Fruit fly (Drosophila melanogaster): Measurements from ENCODE around the gene CG3847.
A peak's percentile ranks its signal among the peaks of the same experiment; 100 is the strongest.

CG3847 gene

DNA sequence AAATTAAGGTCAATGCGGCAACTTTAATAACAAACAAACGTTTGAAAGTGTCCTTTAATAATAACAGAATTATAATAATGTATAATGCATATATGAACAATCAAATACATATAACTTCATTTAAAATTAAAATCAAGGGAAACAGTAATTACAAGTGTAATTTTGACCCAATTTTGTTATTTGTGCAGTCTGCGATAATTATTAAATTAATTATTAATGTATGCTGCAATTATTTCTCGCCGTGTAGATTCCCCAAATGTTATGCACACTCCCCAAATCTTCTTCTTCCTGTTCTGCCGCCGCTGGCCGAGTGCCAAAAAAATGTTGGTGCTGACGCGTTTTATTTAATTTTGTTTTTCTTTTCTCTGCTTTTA is 6.7 kb downstream of the CG3847 start (continued):
- TF ChIP-seq CG14014 (GFP tag; IDR thresholded peaks at IDR 0.05) = peak; percentile 83
- peak; percentile 43; the same call in 1 of the 2 replicates for TF ChIP-seq seq (GFP tag; IDR thresholded peaks at IDR 0.05)
- peak; percentile 71 for TF ChIP-seq ttk (GFP tag; IDR thresholded peaks at IDR 0.05)
- no peak for TF ChIP-seq stwl (tag; optimal IDR thresholded peaks at IDR 0.05)
- TF ChIP-seq dan (GFP tag; IDR thresholded peaks at IDR 0.05) = no peak
- TF ChIP-seq psq (GFP tag; optimal IDR thresholded peaks at IDR 0.05) = peak; percentile 48
- peak; percentile 83 for TF ChIP-seq lmd (GFP tag; IDR thresholded peaks at IDR 0.05)
- TF ChIP-seq CG10654 (GFP tag; optimal IDR thresholded peaks at IDR 0.05) = peak; percentile 74
- TF ChIP-seq gt (GFP tag; IDR thresholded peaks at IDR 0.05) = no peak; the same call in 1 of the 2 replicates
- TF ChIP-seq CG18262 (tag; optimal IDR thresholded peaks at IDR 0.05) = peak; percentile 92
- TF ChIP-seq phol (tag; optimal IDR thresholded peaks at IDR 0.05) = peak; percentile 92
- TF ChIP-seq zen (tag; optimal IDR thresholded peaks at IDR 0.05) = peak; percentile 76
- peak; percentile 76 for TF ChIP-seq CG18764 (GFP tag; optimal IDR thresholded peaks at IDR 0.05)
- TF ChIP-seq HLH3B (GFP tag; IDR thresholded peaks at IDR 0.05) = peak; percentile 86
- TF ChIP-seq CG10147 (GFP tag; optimal IDR thresholded peaks at IDR 0.05) = peak; percentile 87
- no peak for TF ChIP-seq wek (GFP tag; optimal IDR thresholded peaks at IDR 0.05)
- peak; percentile 90 for TF ChIP-seq grau (tag; optimal IDR thresholded peaks at IDR 0.05)
- TF ChIP-seq nmo (GFP tag; optimal IDR thresholded peaks at IDR 0.05) = peak; percentile 94
- TF ChIP-seq tin (GFP tag; optimal IDR thresholded peaks at IDR 0.05) = peak; percentile 78
- no peak for TF ChIP-seq yki (optimal IDR thresholded peaks at IDR 0.05)
- TF ChIP-seq CG3847 (GFP tag; IDR thresholded peaks at IDR 0.05) = peak; percentile 95
- peak; percentile 87 for TF ChIP-seq tio (GFP tag; optimal IDR thresholded peaks at IDR 0.05)
- TF ChIP-seq jigr1 (GFP tag; IDR thresholded peaks at IDR 0.05) = peak; percentile 43; the same call in 1 of the 3 replicates
- no peak for TF ChIP-seq CG8478 (optimal IDR thresholded peaks at IDR 0.05)
- TF ChIP-seq CG13287 (GFP tag; IDR thresholded peaks at IDR 0.05; ENCODE audit: partially characterized antibody) = no peak
- peak; percentile 83 for TF ChIP-seq Nf-YC (tag; optimal IDR thresholded peaks at IDR 0.05)
- no peak for TF ChIP-seq sima (GFP tag; optimal IDR thresholded peaks at IDR 0.05)
- TF ChIP-seq CG34422 (GFP tag; IDR thresholded peaks at IDR 0.05) = peak; percentile 85
- TF ChIP-seq CG31365 (tag; optimal IDR thresholded peaks at IDR 0.05) = no peak
- TF ChIP-seq CHES-1-like (GFP tag; optimal IDR thresholded peaks at IDR 0.05) = no peak
- peak; percentile 92 for TF ChIP-seq CG15696 (tag; optimal IDR thresholded peaks at IDR 0.05)
- TF ChIP-seq CG6272 (GFP tag; IDR thresholded peaks at IDR 0.05) = peak; percentile 60; the same call in 1 of the 2 replicates
- peak; percentile 65 for TF ChIP-seq al (GFP tag; IDR thresholded peaks at IDR 0.05)
- 0 out of 2 replicates have a peak, but pooled peaks have one; percentile 25 for TF ChIP-seq dati (GFP tag; IDR thresholded peaks at IDR 0.05)
- TF ChIP-seq pzg (GFP tag; optimal IDR thresholded peaks at IDR 0.05) = no peak
- peak; percentile 78 for TF ChIP-seq CG12769 (tag; optimal IDR thresholded peaks at IDR 0.05)
- TF ChIP-seq CG6813 (GFP tag; optimal IDR thresholded peaks at IDR 0.05) = peak; percentile 86
- TF ChIP-seq Sry-δ (GFP tag; optimal IDR thresholded peaks at IDR 0.05) = no peak
- TF ChIP-seq Ssrp (tag; optimal IDR thresholded peaks at IDR 0.05) = peak; percentile 89
- peak; percentile 54 for TF ChIP-seq kni (GFP tag; optimal IDR thresholded peaks at IDR 0.05)
- TF ChIP-seq Ravus (GFP tag; IDR thresholded peaks at IDR 0.05) = peak; percentile 28
- TF ChIP-seq CG17829 (tag; optimal IDR thresholded peaks at IDR 0.05) = peak; percentile 92
- peak; percentile 77 for TF ChIP-seq CG12219 (GFP tag; optimal IDR thresholded peaks at IDR 0.05)
- peak; percentile 87 for TF ChIP-seq ATbp (GFP tag; optimal IDR thresholded peaks at IDR 0.05)
- peak; percentile 87 for TF ChIP-seq sug (tag; optimal IDR thresholded peaks at IDR 0.05)
- peak; percentile 91 for TF ChIP-seq CG15601 (tag; optimal IDR thresholded peaks at IDR 0.05)
- TF ChIP-seq CG14965 (GFP tag; optimal IDR thresholded peaks at IDR 0.05; ENCODE audit: borderline replicate concordance) = no peak
- TF ChIP-seq HHEX (GFP tag; optimal IDR thresholded peaks at IDR 0.05) = peak; percentile 85
- peak; percentile 93 for TF ChIP-seq CG10543 (GFP tag; optimal IDR thresholded peaks at IDR 0.05)
- no peak for TF ChIP-seq Bdp1 (GFP tag; optimal IDR thresholded peaks at IDR 0.05)
- TF ChIP-seq Jarid2 (GFP tag; optimal IDR thresholded peaks at IDR 0.05) = peak; percentile 65
